Fruit fly (Drosophila melanogaster): ENCODE measurements around the gene CG14667.

DNA sequence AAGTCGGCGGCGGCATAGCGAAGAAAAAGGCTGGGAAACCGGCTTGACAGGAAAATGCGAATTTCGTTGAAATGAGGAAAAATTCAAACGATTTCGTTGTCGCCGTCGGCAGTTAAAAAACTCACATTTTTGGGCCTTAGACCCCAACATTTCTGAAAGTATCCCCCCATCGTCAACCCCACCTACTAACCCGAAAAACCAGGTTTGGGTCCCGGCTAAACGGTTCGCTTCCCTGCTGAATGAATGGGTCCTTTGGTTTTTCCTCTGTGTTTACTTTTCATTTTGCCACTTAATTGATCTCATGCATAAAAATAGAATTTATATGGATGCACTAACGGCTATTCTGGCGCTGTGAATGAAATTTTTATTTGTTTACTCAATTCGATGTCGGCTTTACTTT lies 48.7 kb upstream of the CG14667 start:
- TF ChIP-seq cnc (optimal IDR thresholded peaks at IDR 0.05) (no peak), CG7101 (tag; optimal IDR thresholded peaks at IDR 0.05) (no peak), CG11617 (GFP tag; optimal IDR thresholded peaks at IDR 0.05) (no peak), cic (GFP tag; optimal IDR thresholded peaks at IDR 0.05) (no peak), Crg-1 (GFP tag; optimal IDR thresholded peaks at IDR 0.05) (no peak), CG14711 (tag; optimal IDR thresholded peaks at IDR 0.05) (no peak), kay (GFP tag; ENCODE audit: borderline replicate concordance) (no peak), Hr96 (GFP tag; optimal IDR thresholded peaks at IDR 0.05) (no peak), Mnt (GFP tag; optimal IDR thresholded peaks at IDR 0.05) (no peak), CG7045 (GFP tag; optimal IDR thresholded peaks at IDR 0.05) (no peak)
